Worm (Caenorhabditis elegans): ENCODE measurements around the gene R05G6.9.

Gene R05G6.9

ce11 chrIV:7468638-7469037 is 47.4 kb downstream of the R05G6.9 start:
- no peak for TF ChIP-seq hnd-1 (tag; optimal IDR thresholded peaks at IDR 0.05)
- no peak for TF ChIP-seq hmbx-1 (tag; optimal IDR thresholded peaks at IDR 0.05)
- TF ChIP-seq tbx-11 (GFP tag; IDR thresholded peaks at IDR 0.05) = no peak
- TF ChIP-seq pes-1 (GFP tag; IDR thresholded peaks at IDR 0.05) = no peak
- TF ChIP-seq tbx-37 (GFP tag; conservative IDR thresholded peaks at IDR 0.05) = no peak
- TF ChIP-seq hmg-4 (GFP tag; optimal IDR thresholded peaks at IDR 0.05) = no peak

ce11 chrIV:7467170-7467569 is 48.9 kb downstream of the R05G6.9 start:
- TF ChIP-seq aly-1 (tag; optimal IDR thresholded peaks at IDR 0.05) = no peak
- TF ChIP-seq hmbx-1 (tag; optimal IDR thresholded peaks at IDR 0.05) = no peak
- TF ChIP-seq flt-1 (GFP tag; IDR thresholded peaks at IDR 0.05) = no peak
- TF ChIP-seq tbx-37 (GFP tag; conservative IDR thresholded peaks at IDR 0.05) = no peak
- TF ChIP-seq scrt-1 (GFP tag; IDR thresholded peaks at IDR 0.05) = no peak
- no peak for TF ChIP-seq hmg-4 (GFP tag; optimal IDR thresholded peaks at IDR 0.05)
- no peak for TF ChIP-seq tbx-11 (GFP tag; IDR thresholded peaks at IDR 0.05)
- no peak for TF ChIP-seq ceh-36 (tag; optimal IDR thresholded peaks at IDR 0.05)
- no peak for TF ChIP-seq ama-1 (optimal IDR thresholded peaks at IDR 0.05)
- no peak for TF ChIP-seq hnd-1 (tag; optimal IDR thresholded peaks at IDR 0.05)
- TF ChIP-seq ceh-13 (GFP tag; optimal IDR thresholded peaks at IDR 0.05) = no peak
- no peak for TF ChIP-seq pes-1 (GFP tag; IDR thresholded peaks at IDR 0.05)
- TF ChIP-seq B0310.2 (tag; optimal IDR thresholded peaks at IDR 0.05) = no peak

ce11 chrIV:7465857-7466256 is 50.2 kb downstream of the R05G6.9 start, which contains the start of gene F13B6.3:
Gene F13B6.3, minus strand, starts transcription at chrIV:7465957.
- no peak for TF ChIP-seq ama-1 (optimal IDR thresholded peaks at IDR 0.05)
- TF ChIP-seq sea-1 (GFP tag; conservative IDR thresholded peaks at IDR 0.05) = no peak
- no peak for TF ChIP-seq hmbx-1 (tag; optimal IDR thresholded peaks at IDR 0.05)
- TF ChIP-seq aly-1 (tag; optimal IDR thresholded peaks at IDR 0.05) = no peak
- TF ChIP-seq pes-1 (GFP tag; IDR thresholded peaks at IDR 0.05) = no peak
- no peak for TF ChIP-seq B0310.2 (tag; optimal IDR thresholded peaks at IDR 0.05)
- no peak for TF ChIP-seq ceh-13 (GFP tag; optimal IDR thresholded peaks at IDR 0.05)
- no peak for TF ChIP-seq scrt-1 (GFP tag; IDR thresholded peaks at IDR 0.05)
- no peak for TF ChIP-seq tra-4 (tag; optimal IDR thresholded peaks at IDR 0.05)
- TF ChIP-seq ets-7 (tag; optimal IDR thresholded peaks at IDR 0.05) = no peak
- no peak for TF ChIP-seq tbx-11 (GFP tag; IDR thresholded peaks at IDR 0.05)
- TF ChIP-seq tbx-37 (GFP tag; conservative IDR thresholded peaks at IDR 0.05) = no peak
